Worm (Caenorhabditis elegans) whole organism, young adult: ENCODE results near the gene K06B4.4.
A peak's percentile ranks its signal among the peaks of the same experiment; 100 is the strongest.
"Not testable (repeated sequence)": the region's sequence is repeated elsewhere in the genome, so short reads cannot be mapped to it uniquely, and the experiment has no call there.

Source experiments
- B0019.2 ChIP-seq: fragments of 200-800 bp; sonication (Bioruptor generic); conservative IDR thresholded peaks from 2 replicates; pipeline ENCODE4 v1.3.6; 2022; ENCODE audit warnings: missing genetic modification reagents, missing genetic modification characterization, missing compliant biosample characterization
- D2030.7 ChIP-seq: fragments of 200-800 bp; sonication (Bioruptor generic); IDR thresholded peaks from 2 replicates; pipeline ENCODE4 v1.3.6; 2022; ENCODE audit warnings: missing genetic modification reagents, missing genetic modification characterization, missing compliant biosample characterization
- F33H1.4 ChIP-seq: fragments of 200-800 bp; sonication (Bioruptor generic); IDR thresholded peaks from 2 replicates; pipeline ENCODE4 v1.3.6; 2022; ENCODE audit warnings: missing genetic modification reagents, missing genetic modification characterization, missing compliant biosample characterization
- F49E8.2 ChIP-seq: sonication (generic microtip); optimal IDR thresholded peaks from 3 replicates; lab custom pipeline; 2017; ENCODE audit warnings: missing genetic modification characterization, mild to moderate bottlenecking, missing compliant biosample characterization, antibody characterized with exemption, moderate library complexity; ENCODE audit not compliant: insufficient read depth
- F52B5.7 ChIP-seq: sonication (generic microtip); optimal IDR thresholded peaks from 2 replicates; lab custom pipeline; 2016; ENCODE audit warnings: mild to moderate bottlenecking, missing genetic modification characterization, missing compliant biosample characterization
- T26A5.8 ChIP-seq: sonication (generic microtip); optimal IDR thresholded peaks from 2 replicates; lab custom pipeline; 2016; ENCODE audit warnings: missing genetic modification characterization, missing compliant biosample characterization
- Y67H2A.10 ChIP-seq: fragments of 200-800 bp; sonication (Bioruptor generic); conservative IDR thresholded peaks from 2 replicates; pipeline ENCODE4 v1.3.6; 2022; ENCODE audit warnings: missing genetic modification reagents, missing genetic modification characterization, missing compliant biosample characterization
- aptf-2 ChIP-seq: fragments of 200-800 bp; sonication (Bioruptor generic); conservative IDR thresholded peaks from 2 replicates; pipeline ENCODE4 v1.3.6; 2022; ENCODE audit warnings: missing genetic modification reagents, missing genetic modification characterization, missing compliant biosample characterization
- athp-1 ChIP-seq: sonication (generic microtip); optimal IDR thresholded peaks from 2 replicates; lab custom pipeline; 2017; ENCODE audit warnings: mild to moderate bottlenecking, missing genetic modification characterization, missing compliant biosample characterization
- attf-3 ChIP-seq: fragments of 200-800 bp; sonication (Bioruptor generic); conservative IDR thresholded peaks from 2 replicates; pipeline ENCODE4 v1.3.6; 2022; ENCODE audit warnings: missing genetic modification reagents, missing genetic modification characterization, missing compliant biosample characterization
- attf-5 ChIP-seq: fragments of 200-800 bp; sonication (Bioruptor generic); optimal IDR thresholded peaks from 2 replicates; lab custom pipeline; 2018; ENCODE audit warnings: mild to moderate bottlenecking, missing genetic modification characterization, missing compliant biosample characterization
- attf-6 ChIP-seq: fragments of 200-800 bp; sonication (Bioruptor generic); IDR thresholded peaks from 2 replicates; pipeline ENCODE4 v1.3.6; 2022; ENCODE audit warnings: missing genetic modification reagents, missing genetic modification characterization, missing compliant biosample characterization
- cebp-1 ChIP-seq, 2 experiments: fragments of 200-800 bp in 1 of 2; sonication (Bioruptor generic) in 1 of 2; sonication (generic microtip) in 1 of 2; IDR thresholded peaks in 1 of 2; optimal IDR thresholded peaks in 1 of 2; 2 replicates each; pipeline versions ENCODE4 v1.3.6 to Lab custom; 2017 to 2022; ENCODE audit warnings: missing compliant biosample characterization in 2 of 2, missing genetic modification characterization in 2 of 2, mild to moderate bottlenecking in 1 of 2, missing genetic modification reagents in 1 of 2, moderate library complexity in 1 of 2
- ceh-58 ChIP-seq: fragments of 200-800 bp; sonication (Bioruptor generic); IDR thresholded peaks from 2 replicates; pipeline ENCODE4 v1.3.6; 2022; ENCODE audit warnings: missing genetic modification characterization, missing compliant biosample characterization
- dpff-1 ChIP-seq: sonication (generic microtip); optimal IDR thresholded peaks from 2 replicates; lab custom pipeline; 2017; ENCODE audit warnings: mild to moderate bottlenecking, missing genetic modification characterization, missing compliant biosample characterization
- dpl-1 ChIP-seq: fragments of 150-350 bp; optimal IDR thresholded peaks from 2 replicates; lab custom pipeline; 2014; ENCODE audit warnings: missing biosample characterization, missing genetic modification reagents, missing genetic modification characterization
- ekl-4 ChIP-seq: fragments of 200-800 bp; sonication (Bioruptor generic); IDR thresholded peaks from 2 replicates; pipeline ENCODE4 v1.3.6; 2022; ENCODE audit warnings: missing genetic modification reagents, missing genetic modification characterization, missing compliant biosample characterization
- hmg-20 ChIP-seq: fragments of 200-800 bp; sonication (Bioruptor generic); IDR thresholded peaks from 2 replicates; pipeline ENCODE4 v1.3.6; 2022; ENCODE audit warnings: missing genetic modification reagents, missing genetic modification characterization, missing compliant biosample characterization
- hsf-1 ChIP-seq: fragments of 200-800 bp; sonication (Bioruptor generic); IDR thresholded peaks from 2 replicates; pipeline ENCODE4 v1.3.6; 2022; ENCODE audit warnings: missing genetic modification reagents, missing genetic modification characterization, missing compliant biosample characterization
- lin-26 ChIP-seq: fragments of 200-800 bp; sonication (Bioruptor generic); IDR thresholded peaks from 2 replicates; pipeline ENCODE4 v1.3.6; 2022; ENCODE audit warnings: missing genetic modification reagents, missing genetic modification characterization, missing compliant biosample characterization
- lin-54 ChIP-seq: fragments of 200-800 bp; sonication (Bioruptor generic); optimal IDR thresholded peaks from 2 replicates; lab custom pipeline; 2018; ENCODE audit warnings: mild to moderate bottlenecking, missing genetic modification characterization, missing compliant biosample characterization
- madf-3 ChIP-seq: fragments of 200-800 bp; sonication (Bioruptor generic); IDR thresholded peaks from 2 replicates; pipeline ENCODE4 v1.3.6; 2022; ENCODE audit warnings: missing genetic modification reagents, missing genetic modification characterization, missing compliant biosample characterization
- madf-8 ChIP-seq: fragments of 200-800 bp; sonication (Bioruptor generic); conservative IDR thresholded peaks from 2 replicates; pipeline ENCODE4 v1.3.6; 2022; ENCODE audit warnings: missing genetic modification reagents, missing genetic modification characterization, missing compliant biosample characterization
- mcd-1 ChIP-seq: fragments of 200-800 bp; sonication (Bioruptor generic); IDR thresholded peaks from 2 replicates; pipeline ENCODE4 v1.3.6; 2022; ENCODE audit warnings: missing genetic modification reagents, missing genetic modification characterization, missing compliant biosample characterization
- nhr-27 ChIP-seq: fragments of 200-800 bp; sonication (Bioruptor generic); optimal IDR thresholded peaks from 2 replicates; lab custom pipeline; 2018; ENCODE audit warnings: mild to moderate bottlenecking, missing genetic modification characterization, moderate library complexity, missing compliant biosample characterization
- nhr-90 ChIP-seq: sonication (generic microtip); optimal IDR thresholded peaks from 2 replicates; lab custom pipeline; 2016; ENCODE audit warnings: missing genotype, mild to moderate bottlenecking, missing genetic modification characterization, missing compliant biosample characterization
- pbrm-1 ChIP-seq: fragments of 200-800 bp; sonication (Bioruptor generic); IDR thresholded peaks from 2 replicates; pipeline ENCODE4 v1.3.6; 2022; ENCODE audit warnings: missing genetic modification reagents, missing genetic modification characterization, missing compliant biosample characterization
- snpc-1.3 ChIP-seq: sonication (generic microtip); optimal IDR thresholded peaks from 2 replicates; lab custom pipeline; 2017; ENCODE audit warnings: missing genetic modification characterization, mild to moderate bottlenecking, missing compliant biosample characterization, antibody characterized with exemption, moderate library complexity, missing genotype, missing genetic modification reagents; ENCODE audit not compliant: insufficient read depth
- snpc-3.4 ChIP-seq: sonication (generic microtip); optimal IDR thresholded peaks from 2 replicates; lab custom pipeline; 2017; ENCODE audit warnings: missing genetic modification characterization, mild to moderate bottlenecking, missing compliant biosample characterization, antibody characterized with exemption, moderate library complexity, missing genotype, missing genetic modification reagents
- snpc-4 ChIP-seq, 5 experiments: fragments of 150-350 bp in 1 of 5; sonication (generic microtip) in 4 of 5; optimal IDR thresholded peaks; 2 replicates each; lab custom pipeline; 2014 to 2018; ENCODE audit warnings: missing genetic modification characterization in 5 of 5, missing biosample characterization in 3 of 5, antibody characterized with exemption in 2 of 5, mild to moderate bottlenecking in 2 of 5, missing compliant biosample characterization in 2 of 5, missing genotype in 2 of 5, moderate library complexity in 2 of 5, missing genetic modification reagents in 1 of 5
- somi-1 ChIP-seq: fragments of 200-800 bp; sonication (Bioruptor generic); optimal IDR thresholded peaks from 2 replicates; lab custom pipeline; 2018; ENCODE audit warnings: mild to moderate bottlenecking, missing genetic modification characterization, missing compliant biosample characterization
- tbx-9 ChIP-seq: sonication (generic microtip); optimal IDR thresholded peaks from 2 replicates; lab custom pipeline; 2016; ENCODE audit warnings: borderline replicate concordance, missing genetic modification characterization, inconsistent platforms, missing compliant biosample characterization
- unc-130 ChIP-seq: sonication (generic microtip); optimal IDR thresholded peaks from 2 replicates; lab custom pipeline; 2016; ENCODE audit warnings: missing genetic modification reagents, missing genetic modification characterization, missing compliant biosample characterization
- unc-62 ChIP-seq: fragments of 150-350 bp; optimal IDR thresholded peaks from 2 replicates; lab custom pipeline; 2014; ENCODE audit warnings: missing biosample characterization, missing genetic modification reagents, missing genetic modification characterization

The K06B4.4 gene

ce11 chrV:15638853-15639252, 30.1 kb upstream of the K06B4.4 start, which contains the start of gene srz-44:
Gene srz-44 (minus strand): TSS chrV:15638953.
- TF ChIP-seq snpc-4 (GFP tag; optimal IDR thresholded peaks at IDR 0.05; lab: Kevin White, UChicago) (no peak), snpc-4 (tag; optimal IDR thresholded peaks at IDR 0.05; lab: Kevin White, UChicago) (no peak), lin-26 (GFP tag; lab: Robert Waterston, UW) (no peak), tbx-9 (no peak), madf-8 (GFP tag; lab: Robert Waterston, UW) (no peak), lin-54 (no peak), ceh-58 (GFP tag; lab: Robert Waterston, UW) (no peak), unc-62 (GFP tag; lab: Kevin White, UChicago) (no peak), nhr-90 (tag; lab: Kevin White, UChicago) (no peak), madf-3 (no peak)

ce11 chrV:15643192-15643591, 25.8 kb upstream of the K06B4.4 start, which contains the start of gene C55A1.4:
Gene C55A1.4 (minus strand): TSS chrV:15643292.
- not testable (repeated sequence) for TF ChIP-seq unc-130 (GFP tag; lab: Kevin White, UChicago); F33H1.4 (GFP tag; lab: Robert Waterston, UW); D2030.7 (GFP tag; lab: Robert Waterston, UW)
- TF ChIP-seq, all 124 proteins: peak for 0; not testable (repeated sequence) for 124

ce11 chrV:15644575-15644974, 24.4 kb upstream of the K06B4.4 start, which contains the start of gene str-23:
Gene str-23 (plus strand): TSS chrV:15644875.
- TF ChIP-seq pbrm-1 (GFP tag; lab: Robert Waterston, UW) (no peak), snpc-3.4 (tag; lab: Kevin White, UChicago) (no peak), F52B5.7 (tag; lab: Kevin White, UChicago) (no peak)

- not testable (repeated sequence) for TF ChIP-seq athp-1; dpl-1 (GFP tag; lab: Kevin White, UChicago); B0019.2 (GFP tag; lab: Robert Waterston, UW)
These were observed 21.4 kb upstream of the K06B4.4 start, which contains the start of the genes C55A1.7 and C55A1.6 for ce11 chrV:15647536-15648085. Gene C55A1.7 (minus strand): TSS chrV:15647636. Gene C55A1.6 (plus strand): TSS chrV:15648035.

ce11 chrV:15650167-15650566, 18.8 kb upstream of the K06B4.4 start, which contains the start of gene sru-42:
Gene sru-42 (plus strand): TSS chrV:15650467.
- TF ChIP-seq hmg-20 (GFP tag; lab: Robert Waterston, UW) (no peak), T26A5.8 (tag; lab: Kevin White, UChicago) (no peak), mcd-1 (GFP tag; lab: Robert Waterston, UW) (no peak), unc-130 (GFP tag; lab: Kevin White, UChicago) (no peak), attf-5 (no peak)
- TF ChIP-seq, all 124 proteins: peak for 0

- TF ChIP-seq somi-1 (GFP tag; lab: Kevin White, UChicago) (no peak), aptf-2 (GFP tag; lab: Robert Waterston, UW) (no peak), nhr-27 (tag; lab: Kevin White, UChicago) (no peak), tbx-9 (no peak), F49E8.2 (tag; lab: Kevin White, UChicago) (no peak), snpc-1.3 (tag; lab: Kevin White, UChicago) (no peak), attf-6 (0 out of 2 replicates have a peak, but pooled peaks have one; percentile 15), Y67H2A.10 (GFP tag; lab: Robert Waterston, UW) (no peak), hsf-1 (GFP tag; lab: Robert Waterston, UW) (no peak), cebp-1 (GFP tag; IDR thresholded peaks at IDR 0.05; lab: Robert Waterston, UW) (no peak), cebp-1 (tag; optimal IDR thresholded peaks at IDR 0.05; lab: Kevin White, UChicago) (peak; percentile 42), F52B5.7 (tag; lab: Kevin White, UChicago) (no peak), ekl-4 (peak; percentile 49; the same call in 1 of the 2 replicates), dpff-1 (tag; lab: Kevin White, UChicago) (no peak), attf-3 (GFP tag; lab: Robert Waterston, UW) (0 out of 2 replicates have a peak, but pooled peaks have one; percentile 27), attf-5 (no peak), D2030.7 (GFP tag; lab: Robert Waterston, UW) (no peak), mcd-1 (GFP tag; lab: Robert Waterston, UW) (no peak)
These were observed 16.8 kb upstream of the K06B4.4 start for ce11 chrV:15652147-15652546.
